Fruit fly (Drosophila melanogaster): ENCODE results near the gene CG9213.

The CG9213 gene

DNA sequence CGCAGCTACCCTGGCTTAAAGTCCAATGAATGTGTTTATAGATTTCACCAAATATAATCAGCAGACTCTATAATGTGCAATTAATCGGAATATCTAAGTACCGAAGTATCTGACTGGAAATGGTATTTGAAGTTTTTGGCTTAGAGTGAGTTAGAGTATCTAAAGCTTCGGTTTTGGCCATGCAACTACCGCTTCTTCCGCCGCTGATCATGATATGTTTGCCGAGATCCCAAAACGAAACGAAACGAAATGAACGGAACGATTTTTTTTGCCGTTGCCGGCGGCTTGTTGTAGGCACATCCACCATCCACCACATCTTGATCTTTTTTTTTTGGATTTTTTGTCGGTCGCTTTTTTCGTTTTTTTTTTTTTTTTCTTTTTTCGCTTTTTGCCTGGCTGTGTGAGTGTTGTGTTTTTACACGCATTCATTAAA, 48.7 kb upstream of the CG9213 start (continued):
- TF ChIP-seq dimm (GFP tag; IDR thresholded peaks at IDR 0.05) = peak; percentile 58; the same call in 1 of the 2 replicates
- TF ChIP-seq mam (GFP tag; optimal IDR thresholded peaks at IDR 0.05) = peak; percentile 82
- TF ChIP-seq HHEX (GFP tag; optimal IDR thresholded peaks at IDR 0.05) = peak; percentile 76
- no peak for TF ChIP-seq kni (GFP tag; optimal IDR thresholded peaks at IDR 0.05)
- TF ChIP-seq CG2202 (tag; optimal IDR thresholded peaks at IDR 0.05) = no peak
- peak; percentile 66 for TF ChIP-seq Ravus (GFP tag; IDR thresholded peaks at IDR 0.05)
- peak; percentile 78 for TF ChIP-seq CG2889 (GFP tag; IDR thresholded peaks at IDR 0.05)
- peak; percentile 74 for TF ChIP-seq NfI (GFP tag; optimal IDR thresholded peaks at IDR 0.05)
- no peak for TF ChIP-seq Max (GFP tag; optimal IDR thresholded peaks at IDR 0.05)
- peak; percentile 93 for TF ChIP-seq vvl (GFP tag; IDR thresholded peaks at IDR 0.05)
- TF ChIP-seq Gug (GFP tag; IDR thresholded peaks at IDR 0.05) = peak; percentile 85
- no peak for TF ChIP-seq inv (GFP tag; IDR thresholded peaks at IDR 0.05; ENCODE audit: partially characterized antibody)
- TF ChIP-seq gcm (GFP tag; optimal IDR thresholded peaks at IDR 0.05) = peak; percentile 21
- TF ChIP-seq aop (GFP tag; IDR thresholded peaks at IDR 0.05) = 0 out of 2 replicates have a peak, but pooled peaks have one; percentile 19
- TF ChIP-seq Neu2 (GFP tag; optimal IDR thresholded peaks at IDR 0.05; ENCODE audit: borderline replicate concordance) = no peak
- peak; percentile 20 for TF ChIP-seq Mad (GFP tag; optimal IDR thresholded peaks at IDR 0.05)
- peak; percentile 13 for TF ChIP-seq CG4617 (GFP tag; optimal IDR thresholded peaks at IDR 0.05; ENCODE audit: borderline replicate concordance)
- TF ChIP-seq CG16863 (GFP tag; optimal IDR thresholded peaks at IDR 0.05) = peak; percentile 57
- peak; percentile 46 for TF ChIP-seq CG31365 (tag; optimal IDR thresholded peaks at IDR 0.05)
- TF ChIP-seq CG8281 (tag; optimal IDR thresholded peaks at IDR 0.05) = peak; percentile 33
- peak; percentile 45 for TF ChIP-seq CG15011 (GFP tag; optimal IDR thresholded peaks at IDR 0.05)
- peak; percentile 82 for TF ChIP-seq CG31441 (GFP tag; IDR thresholded peaks at IDR 0.05)
- no peak for TF ChIP-seq stwl (tag; optimal IDR thresholded peaks at IDR 0.05)
- peak; percentile 37 for TF ChIP-seq CG4282 (GFP tag; optimal IDR thresholded peaks at IDR 0.05)
- no peak for TF ChIP-seq NC2α (GFP tag; optimal IDR thresholded peaks at IDR 0.05)
- no peak for TF ChIP-seq unc-4 (GFP tag; IDR thresholded peaks at IDR 0.05; ENCODE audit: partially characterized antibody)
- TF ChIP-seq corto (GFP tag; optimal IDR thresholded peaks at IDR 0.05) = peak; percentile 54
- TF ChIP-seq CG32532 (GFP tag; IDR thresholded peaks at IDR 0.05) = peak; percentile 89
- TF ChIP-seq dmrt99B (tag; optimal IDR thresholded peaks at IDR 0.05) = peak; percentile 87
- no peak for TF ChIP-seq amos (GFP tag; IDR thresholded peaks at IDR 0.05; ENCODE audit: partially characterized antibody)
- no peak for TF ChIP-seq pita (GFP tag; optimal IDR thresholded peaks at IDR 0.05)
- peak; percentile 90 for TF ChIP-seq ttk (GFP tag; IDR thresholded peaks at IDR 0.05)
- TF ChIP-seq Hmr (GFP tag; optimal IDR thresholded peaks at IDR 0.05) = peak; percentile 76
- TF ChIP-seq CG11093 (GFP tag; IDR thresholded peaks at IDR 0.05) = peak; percentile 79
- TF ChIP-seq odd (GFP tag; optimal IDR thresholded peaks at IDR 0.05) = peak; percentile 47
- peak; percentile 50 for TF ChIP-seq Myb (GFP tag; optimal IDR thresholded peaks at IDR 0.05)
- peak; percentile 82; the same call in 2 of the 3 replicates for TF ChIP-seq CG6175 (GFP tag; IDR thresholded peaks at IDR 0.05)
- TF ChIP-seq CG9876 (GFP tag; optimal IDR thresholded peaks at IDR 0.05) = peak; percentile 49
- no peak for TF ChIP-seq pzg (GFP tag; optimal IDR thresholded peaks at IDR 0.05)
- TF ChIP-seq Nf-YC (tag; optimal IDR thresholded peaks at IDR 0.05) = peak; percentile 2
- TF ChIP-seq sug (tag; optimal IDR thresholded peaks at IDR 0.05) = peak; percentile 58
- peak; percentile 73 for TF ChIP-seq Fer3 (tag; optimal IDR thresholded peaks at IDR 0.05)
- peak; percentile 11 for TF ChIP-seq CG30020 (tag; optimal IDR thresholded peaks at IDR 0.05)
- TF ChIP-seq CG17568 (GFP tag; optimal IDR thresholded peaks at IDR 0.05) = peak; percentile 21
- peak; percentile 50; the same call in 1 of the 2 replicates for TF ChIP-seq CG4360 (GFP tag; IDR thresholded peaks at IDR 0.05)
- TF ChIP-seq maf-S (GFP tag; optimal IDR thresholded peaks at IDR 0.05) = peak; percentile 56
- TF ChIP-seq CG7786 (GFP tag; optimal IDR thresholded peaks at IDR 0.05) = peak; percentile 53
- no peak for TF ChIP-seq fd102C (GFP tag; optimal IDR thresholded peaks at IDR 0.05)
- TF ChIP-seq zen (tag; optimal IDR thresholded peaks at IDR 0.05) = peak; percentile 13
- peak; percentile 72 for TF ChIP-seq CG13296 (GFP tag; optimal IDR thresholded peaks at IDR 0.05)
